Worm (Caenorhabditis elegans): ENCODE data around the gene T24E12.6.

- no peak for TF ChIP-seq med-1 (GFP tag; optimal IDR thresholded peaks at IDR 0.05; ENCODE audit: insufficient read depth)
- TF ChIP-seq flt-1 (GFP tag; IDR thresholded peaks at IDR 0.05): no peak
Observed at ce11 chrII:3750685-3751084, 10.8 kb downstream of the T24E12.6 start, which contains the start of gene fbxb-91.

Data from whole organism, midembryonic.